Worm (Caenorhabditis elegans) whole organism, L4/young adult: ENCODE results near the gene Y47D3A.34.

ENCODE experiments used
- W03F9.2 ChIP-seq: fragments of 150-350 bp; optimal IDR thresholded peaks from 2 replicates; lab custom pipeline; 2014; ENCODE audit warnings: missing biosample characterization, missing genetic modification characterization
- dao-5 ChIP-seq: sonication (generic microtip); optimal IDR thresholded peaks from 2 replicates; lab custom pipeline; 2016; ENCODE audit warnings: missing genotype, missing genetic modification characterization, moderate library complexity, missing compliant biosample characterization

ce11 chrIII:11270795-11271194 lies 36.1 kb upstream of the Y47D3A.34 start, which contains the start of gene obr-1:
- TF ChIP-seq dao-5 (tag; lab: Kevin White, UChicago) (no peak), W03F9.2 (no peak)
